Worm (Caenorhabditis elegans): ENCODE data around the gene srx-63.

DNA sequence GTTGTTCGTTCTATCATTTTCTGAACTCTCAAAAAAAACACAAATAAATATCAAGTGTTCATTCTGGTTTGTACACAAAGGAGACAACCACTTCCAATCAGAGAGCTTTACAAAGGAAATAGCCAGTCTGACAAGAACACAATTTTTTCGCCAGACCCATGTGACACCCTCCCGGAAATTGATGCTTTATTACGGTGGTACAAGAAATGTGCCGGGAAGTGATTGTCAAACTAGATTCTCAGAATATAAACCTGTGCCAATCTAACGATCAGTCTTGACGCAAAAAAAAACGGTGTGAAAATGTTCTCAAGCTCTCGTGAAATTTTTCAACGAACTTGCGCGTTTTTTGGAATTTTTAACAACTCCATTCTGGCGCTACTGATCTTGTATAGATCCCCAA lies 22.3 kb downstream of the srx-63 start, which contains the start of gene str-247:
- TF ChIP-seq unc-39 (tag; optimal IDR thresholded peaks at IDR 0.05) (no peak), alr-1 (tag; optimal IDR thresholded peaks at IDR 0.05) (no peak), snpc-4 (tag; optimal IDR thresholded peaks at IDR 0.05) (no peak), egl-27 (tag; optimal IDR thresholded peaks at IDR 0.05) (no peak), F13H6.1 (tag; optimal IDR thresholded peaks at IDR 0.05) (no peak), zag-1 (tag; optimal IDR thresholded peaks at IDR 0.05) (no peak), ztf-4 (tag; optimal IDR thresholded peaks at IDR 0.05) (no peak), skn-1 (tag; optimal IDR thresholded peaks at IDR 0.05) (no peak), nhr-12 (tag; optimal IDR thresholded peaks at IDR 0.05) (no peak), elt-1 (tag; optimal IDR thresholded peaks at IDR 0.05) (no peak)
